Fruit fly (Drosophila melanogaster): ENCODE data around the gene CG15545.
A peak's percentile ranks its signal among the peaks of the same experiment; 100 is the strongest.

Gene CG15545

DNA sequence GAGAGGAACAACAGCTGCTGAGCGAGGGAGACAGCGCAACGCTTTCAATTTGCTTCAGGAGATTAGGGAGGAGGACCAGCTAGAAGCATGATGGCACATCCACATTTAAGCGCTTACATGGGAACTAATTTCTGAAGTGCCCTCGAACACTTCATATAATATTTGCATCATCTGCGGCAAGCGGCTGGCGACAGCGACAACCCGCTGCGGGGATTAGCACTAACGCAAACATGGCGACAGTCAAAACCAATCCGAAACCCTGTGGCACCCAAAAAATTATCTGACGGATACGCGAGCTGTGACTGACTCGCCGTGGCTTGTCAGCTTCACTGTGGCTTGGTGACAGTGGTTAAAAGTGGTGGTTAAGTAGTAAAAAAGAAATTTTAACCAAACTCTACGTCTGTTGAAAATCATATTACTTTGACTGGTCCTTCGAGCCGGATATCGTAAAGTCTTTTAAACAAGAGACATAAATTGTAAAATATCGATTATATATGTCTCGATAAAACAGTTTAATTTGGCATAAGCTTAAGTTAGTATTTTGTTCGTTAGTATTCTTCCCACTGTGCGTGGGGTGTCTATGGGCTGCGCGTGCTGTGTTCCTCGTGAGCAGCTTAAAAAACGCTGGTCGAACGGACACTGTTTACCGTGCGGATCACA is 12.1 kb downstream of the CG15545 start (continued):
- TF ChIP-seq esg (GFP tag; conservative IDR thresholded peaks at IDR 0.05): no peak
- no peak for TF ChIP-seq Myb (GFP tag; optimal IDR thresholded peaks at IDR 0.05)
- TF ChIP-seq CG1647 (GFP tag; optimal IDR thresholded peaks at IDR 0.05): no peak
- no peak for TF ChIP-seq GATAe (GFP tag; conservative IDR thresholded peaks at IDR 0.05)
- TF ChIP-seq CG6791 (GFP tag; IDR thresholded peaks at IDR 0.05; ENCODE audit: partially characterized antibody): no peak
- no peak for TF ChIP-seq CkIIα-i1 (GFP tag; IDR thresholded peaks at IDR 0.05)
- no peak for TF ChIP-seq Dll (GFP tag; IDR thresholded peaks at IDR 0.05; ENCODE audit: partially characterized antibody)
- TF ChIP-seq cas (GFP tag; IDR thresholded peaks at IDR 0.05): no peak
- TF ChIP-seq CG7928 (GFP tag; optimal IDR thresholded peaks at IDR 0.05): no peak
- no peak for TF ChIP-seq sd (tag; optimal IDR thresholded peaks at IDR 0.05)
- no peak for TF ChIP-seq CG11456 (GFP tag; IDR thresholded peaks at IDR 0.05)
- TF ChIP-seq CG4730 (GFP tag; IDR thresholded peaks at IDR 0.05): no peak
- no peak for TF ChIP-seq chn (GFP tag; optimal IDR thresholded peaks at IDR 0.05)
- no peak for TF ChIP-seq ash1 (GFP tag; optimal IDR thresholded peaks at IDR 0.05)
- no peak for TF ChIP-seq CG11696 (GFP tag; IDR thresholded peaks at IDR 0.05)
- TF ChIP-seq tap (tag; optimal IDR thresholded peaks at IDR 0.05): no peak
- no peak for TF ChIP-seq zf30C (GFP tag; optimal IDR thresholded peaks at IDR 0.05)
- TF ChIP-seq Eip74EF (GFP tag; optimal IDR thresholded peaks at IDR 0.05): no peak
- peak; percentile 37 for TF ChIP-seq CG18262 (tag; optimal IDR thresholded peaks at IDR 0.05)
- TF ChIP-seq Nf-YC (tag; optimal IDR thresholded peaks at IDR 0.05): no peak
- peak; percentile 10 for TF ChIP-seq org-1 (GFP tag; optimal IDR thresholded peaks at IDR 0.05)
- no peak for TF ChIP-seq D19B (GFP tag; optimal IDR thresholded peaks at IDR 0.05)
- no peak for TF ChIP-seq Spps (tag; optimal IDR thresholded peaks at IDR 0.05)
- TF ChIP-seq BtbVII (GFP tag; optimal IDR thresholded peaks at IDR 0.05): no peak
- TF ChIP-seq dmrt11E (tag; optimal IDR thresholded peaks at IDR 0.05): peak; percentile 10
- TF ChIP-seq Dip2 (GFP tag; IDR thresholded peaks at IDR 0.05): no peak
- no peak for TF ChIP-seq dpn (GFP tag; optimal IDR thresholded peaks at IDR 0.05)
- no peak for TF ChIP-seq Usf (GFP tag; optimal IDR thresholded peaks at IDR 0.05)
- TF ChIP-seq Hmr (GFP tag; optimal IDR thresholded peaks at IDR 0.05): peak; percentile 34
- no peak for TF ChIP-seq repo (GFP tag; optimal IDR thresholded peaks at IDR 0.05)
- peak; percentile 28 for TF ChIP-seq CG2712 (tag; optimal IDR thresholded peaks at IDR 0.05)
- TF ChIP-seq jigr1 (GFP tag; IDR thresholded peaks at IDR 0.05): no peak
- no peak for TF ChIP-seq sisA (GFP tag; IDR thresholded peaks at IDR 0.05)
- TF ChIP-seq tx (GFP tag; optimal IDR thresholded peaks at IDR 0.05): no peak
- TF ChIP-seq CG4328 (GFP tag; optimal IDR thresholded peaks at IDR 0.05): no peak
- peak; percentile 8 for TF ChIP-seq Meics (GFP tag; optimal IDR thresholded peaks at IDR 0.05)
- no peak for TF ChIP-seq PHDP (tag; optimal IDR thresholded peaks at IDR 0.05)
- no peak for TF ChIP-seq Nf-YA (GFP tag; IDR thresholded peaks at IDR 0.05)
- no peak for TF ChIP-seq H2.0 (GFP tag; IDR thresholded peaks at IDR 0.05)
- no peak for TF ChIP-seq dm (GFP tag; optimal IDR thresholded peaks at IDR 0.05)
- TF ChIP-seq CG9609 (GFP tag; optimal IDR thresholded peaks at IDR 0.05): no peak
- peak; percentile 19 for TF ChIP-seq Hey (tag; optimal IDR thresholded peaks at IDR 0.05)
- TF ChIP-seq slp2 (GFP tag; optimal IDR thresholded peaks at IDR 0.05): no peak
- no peak for TF ChIP-seq CG8924 (tag; optimal IDR thresholded peaks at IDR 0.05)
- no peak for TF ChIP-seq CG17361 (GFP tag; IDR thresholded peaks at IDR 0.05)
- no peak for TF ChIP-seq gt (GFP tag; IDR thresholded peaks at IDR 0.05)
- TF ChIP-seq CG3838 (GFP tag; optimal IDR thresholded peaks at IDR 0.05): no peak
- TF ChIP-seq CG12104 (GFP tag; optimal IDR thresholded peaks at IDR 0.05): no peak
- no peak for TF ChIP-seq da (GFP tag; optimal IDR thresholded peaks at IDR 0.05)
- TF ChIP-seq CG8281 (tag; optimal IDR thresholded peaks at IDR 0.05): no peak
- TF ChIP-seq CG12071 (GFP tag; optimal IDR thresholded peaks at IDR 0.05): no peak
